Worm (Caenorhabditis elegans): ENCODE data around the gene C26D10.6.

- TF ChIP-seq F37D6.2 (tag; optimal IDR thresholded peaks at IDR 0.05) (no peak), nhr-76 (tag; optimal IDR thresholded peaks at IDR 0.05) (no peak), nhr-48 (tag; optimal IDR thresholded peaks at IDR 0.05) (no peak), ama-1 (optimal IDR thresholded peaks at IDR 0.05) (no peak), mdl-1 (tag; optimal IDR thresholded peaks at IDR 0.05) (no peak), lin-13 (GFP tag; optimal IDR thresholded peaks at IDR 0.05) (no peak), Y75B8A.6 (GFP tag; IDR thresholded peaks at IDR 0.05) (no peak), ceh-82 (tag; optimal IDR thresholded peaks at IDR 0.05) (no peak)
Observed at ce11 chrII:8392215-8392614, 37.7 kb upstream of the C26D10.6 start.
